Worm (Caenorhabditis elegans): ENCODE results near the gene pfut-1.
A peak's percentile ranks its signal among the peaks of the same experiment; 100 is the strongest.

Gene pfut-1

ce11 chrX:3118596-3119287, 46.9 kb upstream of the pfut-1 start:
- TF ChIP-seq unc-62 (GFP tag; optimal IDR thresholded peaks at IDR 0.05 in 1 of 2): peak in 1 of 2 experiments; percentile 94
- no peak for TF ChIP-seq unc-62 (tag; optimal IDR thresholded peaks at IDR 0.05)
- no peak for TF ChIP-seq lir-3 (tag; optimal IDR thresholded peaks at IDR 0.05)
- peak; percentile 55 for TF ChIP-seq set-16 (GFP tag; IDR thresholded peaks at IDR 0.05)

ce11 chrX:3119606-3120005, 46.0 kb upstream of the pfut-1 start:
- TF ChIP-seq nhr-10 (tag; optimal IDR thresholded peaks at IDR 0.05) (no peak), Y48G9A.11 (GFP tag; IDR thresholded peaks at IDR 0.05) (no peak), rbr-2 (tag; optimal IDR thresholded peaks at IDR 0.05) (no peak), hif-1 (tag; optimal IDR thresholded peaks at IDR 0.05) (no peak), unc-62 (GFP tag; optimal IDR thresholded peaks at IDR 0.05 in 1 of 2) (peak in 1 of 2 experiments; percentile 94), unc-62 (tag; optimal IDR thresholded peaks at IDR 0.05) (no peak)

- TF ChIP-seq lsy-2 (tag; optimal IDR thresholded peaks at IDR 0.05) (peak in 1 of 2 experiments; percentile 42), set-16 (GFP tag; IDR thresholded peaks at IDR 0.05) (0 out of 2 replicates have a peak, but pooled peaks have one; percentile 16), dmd-6 (GFP tag; IDR thresholded peaks at IDR 0.05) (0 out of 2 replicates have a peak, but pooled peaks have one; percentile 14), ces-1 (GFP tag; optimal IDR thresholded peaks at IDR 0.05) (no peak), rbr-2 (tag; optimal IDR thresholded peaks at IDR 0.05) (peak; percentile 31), mep-1 (tag; optimal IDR thresholded peaks at IDR 0.05) (peak; percentile 62), hmg-1.1 (GFP tag; IDR thresholded peaks at IDR 0.05) (peak; percentile 67), ctbp-1 (GFP tag; IDR thresholded peaks at IDR 0.05) (peak; percentile 65), aha-1 (tag) (peak; percentile 11), Y75B8A.6 (GFP tag; IDR thresholded peaks at IDR 0.05) (no peak), lin-38 (GFP tag; IDR thresholded peaks at IDR 0.05) (0 out of 2 replicates have a peak, but pooled peaks have one; percentile 10), mdl-1 (tag; optimal IDR thresholded peaks at IDR 0.05) (peak in 1 of 2 experiments; percentile 31), fkh-10 (GFP tag; optimal IDR thresholded peaks at IDR 0.05) (peak; percentile 44), ceh-20 (GFP tag; IDR thresholded peaks at IDR 0.05) (0 out of 2 replicates have a peak, but pooled peaks have one; percentile 49), zfp-3 (GFP tag; conservative IDR thresholded peaks at IDR 0.05) (no peak), ceh-28 (tag; optimal IDR thresholded peaks at IDR 0.05) (no peak), mdt-29 (GFP tag; IDR thresholded peaks at IDR 0.05) (no peak)
Observed at ce11 chrX:3126233-3126632, 39.4 kb upstream of the pfut-1 start.

- TF ChIP-seq D1046.2 (GFP tag; IDR thresholded peaks at IDR 0.05): no peak
- no peak for TF ChIP-seq ceh-20 (GFP tag; IDR thresholded peaks at IDR 0.05)
- no peak for TF ChIP-seq mes-2 (tag; optimal IDR thresholded peaks at IDR 0.05; ENCODE audit: poor library complexity, severe bottlenecking)
- TF ChIP-seq vab-7 (GFP tag; IDR thresholded peaks at IDR 0.05): no peak
- no peak for TF ChIP-seq Y48G9A.11 (GFP tag; IDR thresholded peaks at IDR 0.05)
- TF ChIP-seq madf-9 (GFP tag; conservative IDR thresholded peaks at IDR 0.05): no peak
- no peak for TF ChIP-seq daf-19 (GFP tag; conservative IDR thresholded peaks at IDR 0.05)
- no peak for TF ChIP-seq dmd-8 (GFP tag; IDR thresholded peaks at IDR 0.05)
- no peak for TF ChIP-seq ztf-11 (tag; optimal IDR thresholded peaks at IDR 0.05)
- no peak for TF ChIP-seq F44E2.7 (GFP tag; IDR thresholded peaks at IDR 0.05)
- TF ChIP-seq ztf-7 (tag; optimal IDR thresholded peaks at IDR 0.05): no peak
- TF ChIP-seq fos-1 (tag; optimal IDR thresholded peaks at IDR 0.05): no peak
- TF ChIP-seq nhr-76 (tag; optimal IDR thresholded peaks at IDR 0.05): no peak
- TF ChIP-seq hlh-30 (tag; optimal IDR thresholded peaks at IDR 0.05; ENCODE audit: insufficient read depth): no peak
- no peak for TF ChIP-seq nhr-111 (GFP tag; optimal IDR thresholded peaks at IDR 0.05)
- TF ChIP-seq nhr-10 (tag; optimal IDR thresholded peaks at IDR 0.05): no peak
- no peak for TF ChIP-seq snpc-4 (tag; optimal IDR thresholded peaks at IDR 0.05)
Observed at ce11 chrX:3126979-3127378, 38.6 kb upstream of the pfut-1 start, which contains the start of gene spc-1. spc-1 (minus strand) TSS chrX:3127079.

All from whole organism, L4 larva.